Worm (Caenorhabditis elegans): ENCODE measurements around the gene C29F7.1.

The C29F7.1 gene

ce11 chrX:13396550-13397023 is 13.1 kb upstream of the C29F7.1 start, which contains the start of gene F02C12.3 (continued):
- TF ChIP-seq lsy-12 (tag; optimal IDR thresholded peaks at IDR 0.05) (no peak), pqm-1 (tag; optimal IDR thresholded peaks at IDR 0.05) (peak; percentile 36), elt-3 (tag; optimal IDR thresholded peaks at IDR 0.05) (no peak), fkh-2 (tag; optimal IDR thresholded peaks at IDR 0.05) (no peak), lin-15B (tag; optimal IDR thresholded peaks at IDR 0.05) (peak; percentile 91), elt-1 (tag; optimal IDR thresholded peaks at IDR 0.05) (peak; percentile 13), ceh-9 (tag; optimal IDR thresholded peaks at IDR 0.05) (no peak), ztf-11 (tag; optimal IDR thresholded peaks at IDR 0.05) (no peak), pha-4 (tag; optimal IDR thresholded peaks at IDR 0.05) (peak; percentile 90), ama-1 (optimal IDR thresholded peaks at IDR 0.05) (no peak), fkh-10 (GFP tag; optimal IDR thresholded peaks at IDR 0.05) (peak; percentile 39), lin-39 (tag; optimal IDR thresholded peaks at IDR 0.05) (peak; percentile 41), nhr-67 (tag; optimal IDR thresholded peaks at IDR 0.05) (no peak), tbx-2 (tag; optimal IDR thresholded peaks at IDR 0.05) (peak; percentile 65), ztf-4 (tag; optimal IDR thresholded peaks at IDR 0.05) (no peak), fos-1 (tag; optimal IDR thresholded peaks at IDR 0.05) (no peak), ZK546.5 (tag; optimal IDR thresholded peaks at IDR 0.05) (no peak), eor-1 (tag; optimal IDR thresholded peaks at IDR 0.05) (no peak), sea-2 (GFP tag; optimal IDR thresholded peaks at IDR 0.05) (no peak), snpc-4 (tag; optimal IDR thresholded peaks at IDR 0.05) (peak; percentile 47), skn-1 (tag; optimal IDR thresholded peaks at IDR 0.05) (peak; percentile 66), zag-1 (tag; optimal IDR thresholded peaks at IDR 0.05) (no peak), ceh-82 (tag; optimal IDR thresholded peaks at IDR 0.05) (peak; percentile 41), nhr-12 (tag; optimal IDR thresholded peaks at IDR 0.05) (no peak), jun-1 (tag; optimal IDR thresholded peaks at IDR 0.05) (peak; percentile 49)

ce11 chrX:13399221-13399620 is 10.5 kb upstream of the C29F7.1 start, which contains the start of gene F02C12.2:
Gene F02C12.2 (minus strand): TSS chrX:13399321.
- no peak for TF ChIP-seq elt-1 (tag; optimal IDR thresholded peaks at IDR 0.05)
- no peak for TF ChIP-seq lin-39 (tag; optimal IDR thresholded peaks at IDR 0.05)
- no peak for TF ChIP-seq ama-1 (optimal IDR thresholded peaks at IDR 0.05)
- no peak for TF ChIP-seq hmg-11 (tag; optimal IDR thresholded peaks at IDR 0.05)
- no peak for TF ChIP-seq lin-15B (tag; optimal IDR thresholded peaks at IDR 0.05)
- no peak for TF ChIP-seq daf-12 (tag; optimal IDR thresholded peaks at IDR 0.05)
- no peak for TF ChIP-seq nhr-77 (tag; optimal IDR thresholded peaks at IDR 0.05)
- TF ChIP-seq lsy-12 (tag; optimal IDR thresholded peaks at IDR 0.05), result no peak
- no peak for TF ChIP-seq aly-2 (tag; optimal IDR thresholded peaks at IDR 0.05)
- TF ChIP-seq nhr-237 (tag; optimal IDR thresholded peaks at IDR 0.05), result no peak
- TF ChIP-seq unc-62 (GFP tag; optimal IDR thresholded peaks at IDR 0.05), result no peak
- no peak for TF ChIP-seq elt-2 (tag; optimal IDR thresholded peaks at IDR 0.05)
- no peak for TF ChIP-seq fos-1 (tag; optimal IDR thresholded peaks at IDR 0.05)
- no peak for TF ChIP-seq nfya-1 (tag; optimal IDR thresholded peaks at IDR 0.05; ENCODE audit: insufficient read depth)
- no peak for TF ChIP-seq ZK546.5 (tag; optimal IDR thresholded peaks at IDR 0.05)
- TF ChIP-seq nhr-76 (tag; optimal IDR thresholded peaks at IDR 0.05), result no peak
- no peak for TF ChIP-seq egl-27 (tag; optimal IDR thresholded peaks at IDR 0.05)
- no peak for TF ChIP-seq ztf-4 (tag; optimal IDR thresholded peaks at IDR 0.05)

- TF ChIP-seq unc-39 (tag; optimal IDR thresholded peaks at IDR 0.05), result no peak
- peak; percentile 90 for TF ChIP-seq pha-4 (tag; optimal IDR thresholded peaks at IDR 0.05)
- no peak for TF ChIP-seq fkh-2 (tag; optimal IDR thresholded peaks at IDR 0.05)
- no peak for TF ChIP-seq nhr-43 (tag; optimal IDR thresholded peaks at IDR 0.05; ENCODE audit: poor library complexity, severe bottlenecking)
- peak; percentile 43 for TF ChIP-seq elt-2 (tag; optimal IDR thresholded peaks at IDR 0.05)
- no peak for TF ChIP-seq fkh-10 (GFP tag; optimal IDR thresholded peaks at IDR 0.05)
- no peak for TF ChIP-seq nhr-25 (tag; optimal IDR thresholded peaks at IDR 0.05)
- no peak for TF ChIP-seq ama-1 (optimal IDR thresholded peaks at IDR 0.05)
- peak; percentile 3 for TF ChIP-seq nfya-1 (tag; optimal IDR thresholded peaks at IDR 0.05; ENCODE audit: insufficient read depth)
- no peak for TF ChIP-seq snpc-4 (tag; optimal IDR thresholded peaks at IDR 0.05)
- TF ChIP-seq eor-1 (tag; optimal IDR thresholded peaks at IDR 0.05), result no peak
- peak; percentile 62 for TF ChIP-seq pqm-1 (tag; optimal IDR thresholded peaks at IDR 0.05)
Measured at ce11 chrX:13401311-13401710, 8.4 kb upstream of the C29F7.1 start.

All from whole organism, L3 larva.